Fruit fly (Drosophila melanogaster) whole organism, prepupa: ENCODE results near the gene LUBEL.

Experiments
- CG16779 ChIP-seq: fragments of 200-800 bp; sonication (Bioruptor generic); optimal IDR thresholded peaks from 3 replicates; lab custom pipeline; 2017; ENCODE audit warnings: missing biosample characterization, mild to moderate bottlenecking, missing genetic modification characterization
- Gug ChIP-seq: fragments of 200-800 bp; sonication (Bioruptor generic); IDR thresholded peaks from 2 replicates; pipeline ENCODE4 v1.3.6; 2022; ENCODE audit warnings: missing biosample characterization, missing genetic modification characterization
- esn ChIP-seq: fragments of 200-800 bp; sonication (Bioruptor generic); optimal IDR thresholded peaks from 2 replicates; lab custom pipeline; 2016; ENCODE audit warnings: missing biosample characterization, mild to moderate bottlenecking, missing genetic modification characterization, moderate library complexity

DNA sequence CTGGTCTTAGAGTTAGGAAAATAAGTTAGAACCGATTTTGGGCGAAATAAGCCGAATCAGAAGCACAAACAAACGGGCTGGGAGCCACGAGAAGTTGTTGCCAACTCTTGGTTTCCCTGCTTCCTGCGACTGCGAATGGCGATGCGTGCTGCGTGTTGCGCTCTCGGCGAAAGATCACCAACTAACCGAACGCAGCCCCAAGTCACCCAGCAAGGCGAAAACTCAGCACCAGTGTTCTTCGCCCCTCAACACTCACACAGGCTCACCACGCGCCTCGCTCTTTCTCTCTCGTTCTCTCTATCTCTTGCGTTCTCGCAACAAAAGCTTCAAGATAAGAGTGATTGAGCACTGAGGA lies 14.1 kb upstream of the LUBEL start, which contains the start of gene nrv1:
- TF ChIP-seq Gug (GFP tag; lab: Robert Waterston, UW) (no peak), esn (no peak), CG16779 (no peak)
